Fruit fly (Drosophila melanogaster) whole organism, embryonic: ENCODE measurements around the gene CG17359.
A peak's percentile ranks its signal among the peaks of the same experiment; 100 is the strongest.

Experiments used
- Atf6 ChIP-seq: fragments of 200-800 bp; sonication (Bioruptor generic); IDR thresholded peaks from 2 replicates; pipeline ENCODE4 v1.3.6; 2022; ENCODE audit warnings: missing biosample characterization, missing genetic modification characterization
- B-H1 ChIP-seq: fragments of 200-800 bp; sonication (Bioruptor generic); IDR thresholded peaks from 3 replicates; pipeline ENCODE4 v1.3.6; 2022; ENCODE audit warnings: missing biosample characterization, missing genetic modification characterization
- CG10321 ChIP-seq: fragments of 200-800 bp; sonication (Bioruptor generic); IDR thresholded peaks from 2 replicates; pipeline ENCODE4 v1.3.6; 2022; ENCODE audit warnings: missing biosample characterization, missing genetic modification characterization
- CG10543 ChIP-seq: fragments of 200-800 bp; sonication (Bioruptor generic); optimal IDR thresholded peaks from 3 replicates; lab custom pipeline; 2017; ENCODE audit warnings: missing biosample characterization, mild to moderate bottlenecking, missing genetic modification characterization, moderate library complexity
- CG12659 ChIP-seq: fragments of 200-800 bp; sonication (Bioruptor generic); optimal IDR thresholded peaks from 3 replicates; lab custom pipeline; 2017; ENCODE audit warnings: mild to moderate bottlenecking, missing biosample characterization, missing genetic modification reagents, missing genetic modification characterization
- CG13624 ChIP-seq: fragments of 200-800 bp; sonication (Bioruptor generic); optimal IDR thresholded peaks from 2 replicates; lab custom pipeline; 2016; ENCODE audit warnings: missing biosample characterization, missing genetic modification characterization
- CG1792 ChIP-seq: fragments of 200-800 bp; sonication (Bioruptor generic); optimal IDR thresholded peaks from 2 replicates; lab custom pipeline; 2016; ENCODE audit warnings: missing biosample characterization, missing genetic modification characterization
- CG18262 ChIP-seq: fragments of 200-800 bp; optimal IDR thresholded peaks from 3 replicates; lab custom pipeline; 2019; ENCODE audit warnings: missing biosample characterization, mild to moderate bottlenecking, missing genetic modification characterization, moderate library complexity
- CG2129 ChIP-seq: fragments of 200-800 bp; sonication (Bioruptor generic); IDR thresholded peaks from 2 replicates; pipeline ENCODE4 v1.3.6; 2022; ENCODE audit warnings: missing biosample characterization, missing genetic modification characterization; ENCODE audit not compliant: partially characterized antibody
- CG3065 ChIP-seq: fragments of 200-800 bp; sonication (Bioruptor generic); optimal IDR thresholded peaks from 2 replicates; lab custom pipeline; 2016; ENCODE audit warnings: missing biosample characterization, missing genetic modification characterization
- CG31388 ChIP-seq: fragments of 200-800 bp; sonication (Bioruptor generic); optimal IDR thresholded peaks from 2 replicates; lab custom pipeline; 2016; ENCODE audit warnings: missing biosample characterization, missing genetic modification characterization
- CG31441 ChIP-seq: fragments of 200-800 bp; sonication (Bioruptor generic); IDR thresholded peaks from 2 replicates; pipeline ENCODE4 v1.3.6; 2022; ENCODE audit warnings: missing biosample characterization, missing genetic modification characterization
- CG3163 ChIP-seq: fragments of 200-800 bp; sonication (Bioruptor generic); optimal IDR thresholded peaks from 3 replicates; lab custom pipeline; 2016; ENCODE audit warnings: missing biosample characterization, missing genetic modification characterization
- CG3281 ChIP-seq: fragments of 200-800 bp; sonication (Bioruptor generic); optimal IDR thresholded peaks from 3 replicates; lab custom pipeline; 2017; ENCODE audit warnings: missing biosample characterization, mild to moderate bottlenecking, missing genetic modification characterization
- CG33557 ChIP-seq: fragments of 200-800 bp; sonication (Bioruptor generic); optimal IDR thresholded peaks from 2 replicates; lab custom pipeline; 2019; ENCODE audit warnings: missing biosample characterization, mild to moderate bottlenecking, missing genetic modification characterization, moderate library complexity
- CG34422 ChIP-seq: fragments of 200-800 bp; sonication (Bioruptor generic); IDR thresholded peaks from 3 replicates; pipeline ENCODE4 v1.3.6; 2022; ENCODE audit warnings: missing biosample characterization, missing genetic modification characterization
- CG4360 ChIP-seq: fragments of 200-800 bp; sonication (Bioruptor generic); IDR thresholded peaks from 2 replicates; pipeline ENCODE4 v1.3.6; 2022; ENCODE audit warnings: missing biosample characterization, missing genetic modification characterization
- CG4730 ChIP-seq: fragments of 200-800 bp; sonication (Bioruptor generic); IDR thresholded peaks from 2 replicates; pipeline ENCODE4 v1.3.6; 2022; ENCODE audit warnings: missing biosample characterization, missing genetic modification characterization
- CG7745 ChIP-seq: fragments of 200-800 bp; sonication (Bioruptor generic); optimal IDR thresholded peaks from 2 replicates; lab custom pipeline; 2018; ENCODE audit warnings: missing biosample characterization, mild to moderate bottlenecking, missing genetic modification characterization, moderate library complexity
- CG8089 ChIP-seq: fragments of 200-800 bp; sonication (Bioruptor generic); optimal IDR thresholded peaks from 3 replicates; lab custom pipeline; 2016; ENCODE audit warnings: missing biosample characterization, missing genetic modification characterization
- CG8478 ChIP-seq: fragments of >200 bp; optimal IDR thresholded peaks from 2 replicates; lab custom pipeline; 2018
- D19B ChIP-seq: fragments of 200-800 bp; sonication (Bioruptor generic); optimal IDR thresholded peaks from 2 replicates; lab custom pipeline; 2017; ENCODE audit warnings: missing biosample characterization, mild to moderate bottlenecking, missing genetic modification characterization
- Dad ChIP-seq: fragments of 200-800 bp; sonication (Bioruptor generic); optimal IDR thresholded peaks from 3 replicates; lab custom pipeline; 2016; ENCODE audit warnings: missing biosample characterization, missing genetic modification characterization
- Dbx ChIP-seq: fragments of 200-800 bp; sonication (Bioruptor generic); IDR thresholded peaks from 3 replicates; pipeline ENCODE4 v1.3.6; 2022; ENCODE audit warnings: missing biosample characterization, missing genetic modification characterization
- Eip74EF ChIP-seq, 2 experiments: fragments of 200-800 bp in 1 of 2; fragments of >200 bp in 1 of 2; sonication (Bioruptor generic) in 1 of 2; optimal IDR thresholded peaks; 2 replicates each; lab custom pipeline; 2017 to 2019; ENCODE audit warnings: missing biosample characterization in 2 of 2, missing genetic modification characterization in 2 of 2, mild to moderate bottlenecking in 1 of 2, moderate library complexity in 1 of 2
- HLHmδ ChIP-seq: fragments of 200-800 bp; sonication (Bioruptor generic); optimal IDR thresholded peaks from 2 replicates; lab custom pipeline; 2018; ENCODE audit warnings: missing biosample characterization, mild to moderate bottlenecking, missing genetic modification characterization, moderate library complexity
- HmgZ ChIP-seq: fragments of 200-800 bp; sonication (Bioruptor generic); optimal IDR thresholded peaks from 2 replicates; lab custom pipeline; 2018; ENCODE audit warnings: missing biosample characterization, mild to moderate bottlenecking, missing genetic modification characterization
- NC2β ChIP-seq: fragments of 200-800 bp; sonication (Bioruptor generic); optimal IDR thresholded peaks from 2 replicates; lab custom pipeline; 2016; ENCODE audit warnings: missing biosample characterization, missing genetic modification characterization
- Pdp1 ChIP-seq, 2 experiments: fragments of 200-800 bp; sonication (Bioruptor generic); optimal IDR thresholded peaks; 3 replicates each; lab custom pipeline; 2016; ENCODE audit warnings: missing biosample characterization in 2 of 2, missing genetic modification characterization in 2 of 2, mild to moderate bottlenecking in 1 of 2, moderate library complexity in 1 of 2
- Poxn ChIP-seq: fragments of 200-800 bp; sonication (Bioruptor generic); IDR thresholded peaks from 2 replicates; pipeline ENCODE4 v1.3.6; 2022; ENCODE audit warnings: missing biosample characterization, missing genetic modification characterization
- Usf ChIP-seq: fragments of 200-800 bp; sonication (Bioruptor generic); optimal IDR thresholded peaks from 2 replicates; lab custom pipeline; 2017; ENCODE audit warnings: missing genotype, missing biosample characterization, missing genetic modification characterization
- cato ChIP-seq: fragments of 200-800 bp; sonication (Bioruptor generic); optimal IDR thresholded peaks from 2 replicates; lab custom pipeline; 2016; ENCODE audit warnings: missing biosample characterization, missing genetic modification characterization, borderline replicate concordance
- ci ChIP-seq: fragments of 200-800 bp; sonication (Bioruptor generic); IDR thresholded peaks from 3 replicates; pipeline ENCODE4 v1.3.6; 2022; ENCODE audit warnings: missing biosample characterization, missing genetic modification characterization
- crp ChIP-seq, 2 experiments: fragments of 200-800 bp; sonication (Bioruptor generic); optimal IDR thresholded peaks; 2 replicates in 1 of 2; 3 replicates in 1 of 2; lab custom pipeline; 2017; ENCODE audit warnings: missing biosample characterization in 2 of 2, missing genetic modification characterization in 2 of 2, mild to moderate bottlenecking in 1 of 2, moderate library complexity in 1 of 2
- danr ChIP-seq: fragments of 200-800 bp; sonication (Bioruptor generic); IDR thresholded peaks from 2 replicates; pipeline ENCODE4 v1.3.6; 2022; ENCODE audit warnings: missing biosample characterization, missing genetic modification characterization
- dimm ChIP-seq: fragments of 200-800 bp; sonication (Bioruptor generic); IDR thresholded peaks from 2 replicates; pipeline ENCODE4 v1.3.6; 2022; ENCODE audit warnings: missing biosample characterization, missing genetic modification characterization
- dm ChIP-seq: fragments of 200-800 bp; sonication (Bioruptor generic); optimal IDR thresholded peaks from 3 replicates; lab custom pipeline; 2016; ENCODE audit warnings: missing biosample characterization, missing genetic modification characterization
- fd64A ChIP-seq: fragments of 200-800 bp; sonication (Bioruptor generic); optimal IDR thresholded peaks from 3 replicates; lab custom pipeline; 2018; ENCODE audit warnings: missing biosample characterization, mild to moderate bottlenecking, missing genetic modification characterization
- fd96Cb ChIP-seq: fragments of 200-800 bp; sonication (Bioruptor generic); optimal IDR thresholded peaks from 2 replicates; lab custom pipeline; 2018; ENCODE audit warnings: missing biosample characterization, mild to moderate bottlenecking, missing genetic modification characterization, moderate library complexity
- gt ChIP-seq: fragments of 200-800 bp; sonication (Bioruptor generic); IDR thresholded peaks from 2 replicates; pipeline ENCODE4 v1.3.6; 2022; ENCODE audit warnings: missing biosample characterization, missing genetic modification characterization
- knrl ChIP-seq: fragments of 200-800 bp; sonication (Bioruptor generic); IDR thresholded peaks from 3 replicates; pipeline ENCODE4 v1.3.6; 2022; ENCODE audit warnings: missing biosample characterization, missing genetic modification characterization; ENCODE audit not compliant: partially characterized antibody
- pnt ChIP-seq: fragments of 200-800 bp; sonication (Bioruptor generic); optimal IDR thresholded peaks from 3 replicates; lab custom pipeline; 2016; ENCODE audit warnings: missing biosample characterization, missing genetic modification characterization
- sens ChIP-seq: fragments of 200-800 bp; sonication (Bioruptor generic); peaks from one replicate; lab custom pipeline; 2016; ENCODE audit warnings: missing biosample characterization, missing genetic modification characterization
- shn ChIP-seq: fragments of 200-800 bp; sonication (Bioruptor generic); optimal IDR thresholded peaks from 3 replicates; lab custom pipeline; 2016; ENCODE audit warnings: missing biosample characterization, missing genetic modification characterization
- tll ChIP-seq, 2 experiments: fragments of 200-800 bp in 1 of 2; fragments of >200 bp in 1 of 2; sonication (Bioruptor generic) in 1 of 2; optimal IDR thresholded peaks; 2 replicates each; lab custom pipeline; 2017 to 2019; ENCODE audit warnings: missing biosample characterization in 2 of 2, missing genetic modification characterization in 2 of 2, mild to moderate bottlenecking in 1 of 2, moderate library complexity in 1 of 2
- twi ChIP-seq: fragments of 200-800 bp; optimal IDR thresholded peaks from 2 replicates; lab custom pipeline; 2019; ENCODE audit warnings: missing biosample characterization, mild to moderate bottlenecking, missing genetic modification characterization, moderate library complexity
- tx ChIP-seq: fragments of 200-800 bp; sonication (Bioruptor generic); optimal IDR thresholded peaks from 2 replicates; lab custom pipeline; 2016; ENCODE audit warnings: missing biosample characterization, missing genetic modification characterization
- wor ChIP-seq: fragments of 200-800 bp; sonication (Bioruptor generic); IDR thresholded peaks from 2 replicates; pipeline ENCODE4 v1.3.6; 2022; ENCODE audit warnings: missing biosample characterization, missing genetic modification characterization
- zfh2 ChIP-seq: fragments of 200-800 bp; sonication (Bioruptor generic); optimal IDR thresholded peaks from 2 replicates; lab custom pipeline; 2016; ENCODE audit warnings: missing biosample characterization, missing genetic modification characterization

Gene CG17359

DNA sequence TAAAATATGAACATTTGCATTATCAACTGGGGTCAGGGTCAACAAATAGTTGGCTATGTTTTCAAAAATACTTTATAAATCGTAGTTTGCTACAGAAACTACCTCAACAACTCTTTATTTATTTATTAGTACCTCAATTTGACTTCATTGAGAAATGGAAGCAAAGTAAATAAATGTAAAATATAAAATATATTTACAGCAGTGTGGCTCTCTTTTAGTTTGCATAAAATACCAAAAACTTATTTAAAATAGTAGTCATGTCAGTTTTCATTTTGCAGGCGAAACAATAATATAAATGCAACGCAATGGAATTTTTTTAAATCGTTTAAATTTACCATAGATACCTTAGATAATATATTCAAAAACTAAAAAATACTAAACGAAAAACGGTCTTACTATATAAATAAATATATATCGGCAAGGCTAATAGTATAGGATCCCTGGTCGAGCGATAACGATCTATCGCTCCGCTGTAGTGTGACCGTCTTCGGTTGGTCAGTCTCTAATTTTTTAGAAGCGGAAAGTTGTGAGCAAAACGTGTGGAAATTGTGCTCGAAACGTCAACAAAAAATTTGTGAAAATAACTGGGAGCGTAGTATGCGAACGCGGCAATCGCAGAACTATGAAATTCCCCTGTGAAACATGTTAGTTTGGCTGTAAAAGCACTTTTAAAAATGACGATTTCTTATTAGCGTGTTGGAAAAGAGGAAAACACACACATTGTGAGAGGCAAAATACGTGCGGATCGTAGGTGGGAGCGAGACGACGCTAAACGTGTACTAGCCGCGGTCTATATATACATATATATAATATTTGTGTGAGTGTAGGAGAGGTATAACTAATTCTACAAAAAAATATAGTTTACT, 2.8 kb upstream of the CG17359 start, which contains the start of the genes Nprl3 and upSET (continued):
- peak in 1 of 2 experiments; percentile 26 for TF ChIP-seq crp (GFP tag; optimal IDR thresholded peaks at IDR 0.05; lab: Kevin White, UChicago)
- 0 out of 3 replicates have a peak, but pooled peaks have one; percentile 37 for TF ChIP-seq Dbx
- TF ChIP-seq CG3281 (GFP tag; lab: Kevin White, UChicago), result no peak
- no peak for TF ChIP-seq D19B (GFP tag; lab: Kevin White, UChicago)
- peak; percentile 14 for TF ChIP-seq NC2β
- no peak for TF ChIP-seq Dad
- no peak for TF ChIP-seq danr
- TF ChIP-seq gt, result no peak
- TF ChIP-seq CG2129, result peak; percentile 73
- no peak for TF ChIP-seq CG7745 (tag; lab: Kevin White, UChicago)
- TF ChIP-seq Atf6 (GFP tag; lab: Robert Waterston, UW), result no peak
- TF ChIP-seq fd64A (GFP tag; lab: Kevin White, UChicago), result no peak
- TF ChIP-seq dm (GFP tag; lab: Kevin White, UChicago), result peak; percentile 52
- TF ChIP-seq Pdp1 (GFP tag; optimal IDR thresholded peaks at IDR 0.05; lab: Kevin White, UChicago), result peak in 1 of 2 experiments; percentile 5
- no peak for TF ChIP-seq zfh2 (GFP tag; lab: Kevin White, UChicago)
- no peak; the same call in 2 of the 3 replicates for TF ChIP-seq ci (GFP tag; lab: Robert Waterston, UW)
- no peak for TF ChIP-seq dimm (GFP tag; lab: Robert Waterston, UW)
- TF ChIP-seq knrl (GFP tag; lab: Robert Waterston, UW), result peak; percentile 90; the same call in 2 of the 3 replicates
- no peak for TF ChIP-seq shn
- no peak; the same call in 1 of the 2 replicates for TF ChIP-seq CG31441 (GFP tag; lab: Robert Waterston, UW)
- TF ChIP-seq wor, result no peak
- TF ChIP-seq CG10543, result no peak
- TF ChIP-seq B-H1, result no peak
- TF ChIP-seq CG4730 (GFP tag; lab: Robert Waterston, UW), result no peak
- TF ChIP-seq twi (tag; lab: Kevin White, UChicago), result no peak
- no peak for TF ChIP-seq cato (GFP tag; lab: Kevin White, UChicago)
- TF ChIP-seq tll (GFP tag; optimal IDR thresholded peaks at IDR 0.05; lab: Kevin White, UChicago), result no peak
- no peak for TF ChIP-seq CG4360 (GFP tag; lab: Robert Waterston, UW)
- TF ChIP-seq Eip74EF (GFP tag; optimal IDR thresholded peaks at IDR 0.05; lab: Kevin White, UChicago), result no peak
- TF ChIP-seq pnt, result no peak
- no peak for TF ChIP-seq CG13624
- no peak for TF ChIP-seq CG1792
- peak; percentile 70 for TF ChIP-seq CG8478 (lab: Kevin White, UChicago)
- TF ChIP-seq CG10321 (GFP tag; lab: Robert Waterston, UW), result peak; percentile 90
- TF ChIP-seq CG31388 (GFP tag; lab: Kevin White, UChicago), result no peak
- no peak for TF ChIP-seq Poxn (GFP tag; lab: Robert Waterston, UW)
- peak; percentile 34; the same call in 1 of the 3 replicates for TF ChIP-seq CG34422 (GFP tag; lab: Robert Waterston, UW)
- TF ChIP-seq CG3065, result no peak
- no peak for TF ChIP-seq Usf (GFP tag; lab: Kevin White, UChicago)
- peak; percentile 72 for TF ChIP-seq sens (GFP tag; lab: Kevin White, UChicago)
- peak; percentile 20 for TF ChIP-seq HmgZ (tag; lab: Kevin White, UChicago)
- no peak for TF ChIP-seq CG8089 (GFP tag; lab: Kevin White, UChicago)
- TF ChIP-seq CG3163 (GFP tag; lab: Kevin White, UChicago), result no peak
- peak; percentile 4 for TF ChIP-seq CG18262 (tag; lab: Kevin White, UChicago)
- no peak for TF ChIP-seq fd96Cb (tag; lab: Kevin White, UChicago)
- no peak for TF ChIP-seq CG33557 (GFP tag; lab: Kevin White, UChicago)
- peak; percentile 53 for TF ChIP-seq CG12659 (GFP tag; lab: Kevin White, UChicago)
- TF ChIP-seq HLHmδ (GFP tag; lab: Kevin White, UChicago), result no peak
- TF ChIP-seq tx (GFP tag; lab: Kevin White, UChicago), result no peak
